Worm (Caenorhabditis elegans) whole organism, L4 larva: ENCODE data around the gene lem-2.

Source experiments
- D1046.2 ChIP-seq: fragments of 200-800 bp; sonication (Bioruptor generic); IDR thresholded peaks from 2 replicates; pipeline ENCODE4 v1.3.6; 2022; ENCODE audit warnings: missing genetic modification characterization, missing compliant biosample characterization
- T20F7.1 ChIP-seq: fragments of 200-800 bp; sonication (Bioruptor generic); optimal IDR thresholded peaks from 2 replicates; lab custom pipeline; 2018; ENCODE audit warnings: mild to moderate bottlenecking, missing genetic modification characterization, missing compliant biosample characterization
- Y48G9A.11 ChIP-seq: fragments of 200-800 bp; sonication (Bioruptor generic); IDR thresholded peaks from 2 replicates; pipeline ENCODE4 v1.3.6; 2022; ENCODE audit warnings: missing genetic modification reagents, missing genetic modification characterization, missing compliant biosample characterization
- aha-1 ChIP-seq: fragments of 150-350 bp; peaks from one replicate; lab custom pipeline; 2014; ENCODE audit warnings: missing biosample characterization, missing genetic modification characterization
- ceh-44 ChIP-seq: fragments of 200-800 bp; sonication (Bioruptor generic); IDR thresholded peaks from 2 replicates; pipeline ENCODE4 v1.3.6; 2022; ENCODE audit warnings: missing genetic modification reagents, missing genetic modification characterization, missing compliant biosample characterization
- daf-16 ChIP-seq, 3 experiments: sonication (generic microtip); optimal IDR thresholded peaks; 2 replicates each; lab custom pipeline; 2016 to 2017; ENCODE audit warnings: missing genetic modification characterization in 3 of 3, missing genetic modification reagents in 3 of 3, mild to moderate bottlenecking in 2 of 3, missing compliant biosample characterization in 2 of 3, missing biosample characterization in 1 of 3, moderate library complexity in 1 of 3
- daf-8 ChIP-seq: fragments of 200-800 bp; sonication (Bioruptor generic); IDR thresholded peaks from 2 replicates; pipeline ENCODE4 v1.3.6; 2022; ENCODE audit warnings: missing genetic modification characterization, missing compliant biosample characterization
- dmd-6 ChIP-seq: fragments of 200-800 bp; sonication (Bioruptor generic); IDR thresholded peaks from 2 replicates; pipeline ENCODE4 v1.3.6; 2022; ENCODE audit warnings: missing genetic modification reagents, missing genetic modification characterization, missing compliant biosample characterization
- dmd-8 ChIP-seq: fragments of 200-800 bp; sonication (Bioruptor generic); IDR thresholded peaks from 2 replicates; pipeline ENCODE4 v1.3.6; 2022; ENCODE audit warnings: missing genetic modification characterization, missing compliant biosample characterization
- dpl-1 ChIP-seq: fragments of 150-350 bp; optimal IDR thresholded peaks from 2 replicates; lab custom pipeline; 2014; ENCODE audit warnings: missing biosample characterization, missing genetic modification reagents, missing genetic modification characterization
- dve-1 ChIP-seq: sonication (generic microtip); optimal IDR thresholded peaks from 2 replicates; lab custom pipeline; 2017; ENCODE audit warnings: antibody characterized with exemption, mild to moderate bottlenecking, missing genetic modification characterization, missing compliant biosample characterization; ENCODE audit not compliant: insufficient read depth
- egl-27 ChIP-seq: sonication (generic microtip); optimal IDR thresholded peaks from 3 replicates; lab custom pipeline; 2017; ENCODE audit warnings: missing biosample characterization, missing genetic modification reagents, missing genetic modification characterization
- hlh-11 ChIP-seq: fragments of 200-800 bp; sonication (Bioruptor generic); optimal IDR thresholded peaks from 2 replicates; lab custom pipeline; 2018; ENCODE audit warnings: mild to moderate bottlenecking, missing genetic modification characterization, missing compliant biosample characterization
- hlh-30 ChIP-seq: sonication (generic microtip); optimal IDR thresholded peaks from 2 replicates; lab custom pipeline; 2017; ENCODE audit warnings: antibody characterized with exemption, mild to moderate bottlenecking, missing genetic modification characterization, missing compliant biosample characterization; ENCODE audit not compliant: insufficient read depth
- madf-5 ChIP-seq, 2 experiments: fragments of 200-800 bp; sonication (Bioruptor generic); IDR thresholded peaks; 2 replicates each; pipeline ENCODE4 v1.3.6; 2022; ENCODE audit warnings: missing compliant biosample characterization in 2 of 2, missing genetic modification characterization in 2 of 2
- mdl-1 ChIP-seq, 2 experiments: fragments of 150-350 bp in 1 of 2; sonication (generic microtip) in 1 of 2; optimal IDR thresholded peaks; 2 replicates each; lab custom pipeline; 2014 to 2017; ENCODE audit warnings: missing biosample characterization in 2 of 2, missing genetic modification characterization in 2 of 2
- mes-2 ChIP-seq: sonication (generic microtip); optimal IDR thresholded peaks from 2 replicates; lab custom pipeline; 2016; ENCODE audit warnings: missing genotype, mild to moderate bottlenecking, missing genetic modification characterization, missing compliant biosample characterization; ENCODE audit not compliant: poor library complexity, severe bottlenecking
- mxl-2 ChIP-seq: fragments of 200-800 bp; sonication (Bioruptor generic); conservative IDR thresholded peaks from 2 replicates; pipeline ENCODE4 v1.3.6; 2022; ENCODE audit warnings: missing genetic modification reagents, missing genetic modification characterization, missing compliant biosample characterization
- mxl-3 ChIP-seq: fragments of 200-800 bp; sonication (Bioruptor generic); optimal IDR thresholded peaks from 2 replicates; lab custom pipeline; 2018; ENCODE audit warnings: mild to moderate bottlenecking, missing genetic modification characterization, missing compliant biosample characterization
- nhr-11 ChIP-seq: fragments of 150-350 bp; optimal IDR thresholded peaks from 2 replicates; lab custom pipeline; 2014; ENCODE audit warnings: missing biosample characterization, missing genetic modification characterization
- nhr-28 ChIP-seq: fragments of 150-350 bp; optimal IDR thresholded peaks from 2 replicates; lab custom pipeline; 2014; ENCODE audit warnings: missing biosample characterization, missing genetic modification characterization
- nhr-42 ChIP-seq: fragments of 200-800 bp; sonication (Bioruptor generic); IDR thresholded peaks from 2 replicates; pipeline ENCODE4 v1.3.6; 2022; ENCODE audit warnings: missing genetic modification characterization, missing compliant biosample characterization
- nhr-76 ChIP-seq: fragments of 150-350 bp; optimal IDR thresholded peaks from 2 replicates; lab custom pipeline; 2014; ENCODE audit warnings: missing biosample characterization, missing genetic modification characterization
- nhr-77 ChIP-seq: fragments of 150-350 bp; optimal IDR thresholded peaks from 2 replicates; lab custom pipeline; 2014; ENCODE audit warnings: missing biosample characterization, missing genetic modification characterization
- pha-4 ChIP-seq, 2 experiments: fragments of 150-350 bp in 1 of 2; fragments of 200-800 bp in 1 of 2; sonication (Bioruptor generic) in 1 of 2; IDR thresholded peaks in 1 of 2; optimal IDR thresholded peaks in 1 of 2; 2 replicates each; pipeline versions ENCODE4 v1.3.6 to Lab custom; 2014 to 2022; ENCODE audit warnings: missing genetic modification characterization in 2 of 2, missing genetic modification reagents in 2 of 2, missing biosample characterization in 1 of 2, missing compliant biosample characterization in 1 of 2
- php-3 ChIP-seq: fragments of 200-800 bp; sonication (Bioruptor generic); IDR thresholded peaks from 2 replicates; pipeline ENCODE4 v1.3.6; 2022; ENCODE audit warnings: missing genetic modification reagents, missing genetic modification characterization, missing compliant biosample characterization
- skn-1 ChIP-seq: fragments of 150-350 bp; optimal IDR thresholded peaks from 2 replicates; lab custom pipeline; 2014; ENCODE audit warnings: missing biosample characterization, missing genetic modification characterization
- snpc-4 ChIP-seq: fragments of 150-350 bp; optimal IDR thresholded peaks from 2 replicates; lab custom pipeline; 2014; ENCODE audit warnings: missing biosample characterization, missing genetic modification characterization
- spr-3 ChIP-seq: fragments of 200-800 bp; sonication (Bioruptor generic); optimal IDR thresholded peaks from 2 replicates; lab custom pipeline; 2018; ENCODE audit warnings: mild to moderate bottlenecking, missing genetic modification characterization, missing compliant biosample characterization
- unc-62 ChIP-seq, 3 experiments: fragments of 150-350 bp in 1 of 3; sonication (generic microtip); optimal IDR thresholded peaks in 2 of 3; peaks in 1 of 3; 1 replicate in 1 of 3; 2 replicates in 2 of 3; lab custom pipeline; 2014 to 2017; ENCODE audit warnings: missing biosample characterization in 3 of 3, missing genetic modification characterization in 3 of 3, missing genetic modification reagents in 3 of 3, missing genotype in 1 of 3
- zag-1 ChIP-seq: fragments of 150-350 bp; optimal IDR thresholded peaks from 2 replicates; lab custom pipeline; 2014; ENCODE audit warnings: missing biosample characterization, missing genetic modification characterization
- zip-11 ChIP-seq: fragments of 200-800 bp; sonication (Bioruptor generic); IDR thresholded peaks from 2 replicates; pipeline ENCODE4 v1.3.6; 2022; ENCODE audit warnings: missing genetic modification characterization, missing compliant biosample characterization
- ztf-7 ChIP-seq: fragments of 150-350 bp; optimal IDR thresholded peaks from 2 replicates; lab custom pipeline; 2014; ENCODE audit warnings: missing biosample characterization, missing genetic modification characterization

Gene lem-2

ce11 chrII:14044199-14044598 lies 19.1 kb upstream of the lem-2 start (continued):
- TF ChIP-seq ceh-44 (GFP tag; lab: Robert Waterston, UW) (no peak), snpc-4 (tag; lab: Kevin White, UChicago) (no peak), php-3 (GFP tag; lab: Robert Waterston, UW) (no peak), zag-1 (no peak), nhr-76 (tag; lab: Kevin White, UChicago) (no peak), mxl-3 (GFP tag; lab: Kevin White, UChicago) (peak; percentile 63), ztf-7 (tag; lab: Kevin White, UChicago) (peak; percentile 30), Y48G9A.11 (GFP tag; lab: Robert Waterston, UW) (no peak), dmd-8 (GFP tag; lab: Robert Waterston, UW) (no peak), mxl-2 (GFP tag; lab: Robert Waterston, UW) (no peak), mes-2 (tag; lab: Kevin White, UChicago) (peak; percentile 64)

DNA sequence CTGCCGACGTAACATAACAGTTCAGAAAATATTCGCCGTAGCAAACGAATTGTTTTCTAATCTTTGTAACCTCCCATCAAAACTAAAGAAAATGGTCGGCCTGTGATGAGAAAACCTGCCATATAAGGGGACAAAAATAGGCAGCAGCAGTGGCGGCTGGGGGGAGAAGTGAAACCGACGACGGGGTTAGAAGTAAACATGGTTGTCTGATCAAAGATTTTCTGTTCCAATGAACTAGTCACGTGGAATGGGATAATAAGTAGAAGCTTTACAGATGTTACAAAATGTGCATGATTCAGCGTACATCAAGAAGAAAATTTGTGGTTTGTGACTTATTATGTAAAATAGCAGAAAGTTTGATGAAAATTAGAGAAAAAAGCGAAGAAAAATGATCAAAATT lies 18.0 kb upstream of the lem-2 start:
- TF ChIP-seq nhr-42 (GFP tag; lab: Robert Waterston, UW) (0 out of 2 replicates have a peak, but pooled peaks have one; percentile 14), daf-16 (GFP tag; optimal IDR thresholded peaks at IDR 0.05; lab: Kevin White, UChicago) (no peak), daf-16 (tag; optimal IDR thresholded peaks at IDR 0.05; lab: Kevin White, UChicago) (peak; percentile 71), hlh-30 (tag; lab: Kevin White, UChicago) (peak; percentile 30), hlh-11 (tag; lab: Kevin White, UChicago) (peak; percentile 36), mdl-1 (tag; optimal IDR thresholded peaks at IDR 0.05; lab: Kevin White, UChicago) (peak in 1 of 2 experiments; percentile 23), dmd-6 (GFP tag; lab: Robert Waterston, UW) (peak; percentile 30), dve-1 (tag; lab: Kevin White, UChicago) (peak; percentile 30), spr-3 (no peak), madf-5 (GFP tag; IDR thresholded peaks at IDR 0.05; lab: Robert Waterston, UW) (no peak), T20F7.1 (GFP tag; lab: Kevin White, UChicago) (no peak), unc-62 (GFP tag; optimal IDR thresholded peaks at IDR 0.05 in 1 of 2; lab: Kevin White, UChicago) (no peak), unc-62 (tag; optimal IDR thresholded peaks at IDR 0.05; lab: Kevin White, UChicago) (no peak), zip-11 (GFP tag; lab: Robert Waterston, UW) (no peak), skn-1 (tag; lab: Kevin White, UChicago) (no peak)

- TF ChIP-seq zip-11 (GFP tag; lab: Robert Waterston, UW) = no peak
- peak; percentile 50 for TF ChIP-seq aha-1 (tag; lab: Kevin White, UChicago)
- no peak for TF ChIP-seq nhr-77 (tag; lab: Kevin White, UChicago)
- no peak for TF ChIP-seq ztf-7 (tag; lab: Kevin White, UChicago)
- no peak for TF ChIP-seq daf-8
These were observed 17.2 kb upstream of the lem-2 start for ce11 chrII:14045934-14046470.

ce11 chrII:14046491-14046890 lies 16.8 kb upstream of the lem-2 start:
- no peak for TF ChIP-seq nhr-11 (tag; lab: Kevin White, UChicago)
- TF ChIP-seq egl-27 (tag; lab: Kevin White, UChicago) = no peak
- peak; percentile 63; the same call in 1 of the 2 replicates for TF ChIP-seq D1046.2 (GFP tag; lab: Robert Waterston, UW)
- 0 out of 2 replicates have a peak, but pooled peaks have one; percentile 21 for TF ChIP-seq nhr-42 (GFP tag; lab: Robert Waterston, UW)
- TF ChIP-seq nhr-28 (tag; lab: Kevin White, UChicago) = peak; percentile 22
- peak in 1 of 2 experiments; percentile 28 for TF ChIP-seq daf-16 (GFP tag; optimal IDR thresholded peaks at IDR 0.05; lab: Kevin White, UChicago)
- no peak for TF ChIP-seq daf-16 (tag; optimal IDR thresholded peaks at IDR 0.05; lab: Kevin White, UChicago)
- no peak for TF ChIP-seq dpl-1 (GFP tag; lab: Kevin White, UChicago)
- TF ChIP-seq pha-4 (GFP tag; IDR thresholded peaks at IDR 0.05; lab: Robert Waterston, UW) = no peak
- no peak for TF ChIP-seq pha-4 (tag; optimal IDR thresholded peaks at IDR 0.05; lab: Kevin White, UChicago)
